Worm (Caenorhabditis elegans) whole organism, mixed stage, embryonic: Measurements from ENCODE around the gene F42E8.1.

Experiments
- bed-3 ChIP-seq: fragments of 200-800 bp; sonication (Bioruptor generic); optimal IDR thresholded peaks from 3 replicates; lab custom pipeline; 2018; ENCODE audit warnings: mild to moderate bottlenecking, missing genetic modification characterization, moderate library complexity, missing compliant biosample characterization
- blmp-1 ChIP-seq: fragments of 150-350 bp; optimal IDR thresholded peaks from 2 replicates; lab custom pipeline; 2014; ENCODE audit warnings: missing biosample characterization, missing genetic modification characterization
- ceh-39 ChIP-seq: fragments of 150-350 bp; optimal IDR thresholded peaks from 2 replicates; lab custom pipeline; 2014; ENCODE audit warnings: missing biosample characterization, missing genetic modification characterization
- ceh-83 ChIP-seq: fragments of 200-800 bp; sonication (Bioruptor generic); optimal IDR thresholded peaks from 2 replicates; lab custom pipeline; 2018; ENCODE audit warnings: mild to moderate bottlenecking, missing genetic modification characterization, missing compliant biosample characterization
- ces-1 ChIP-seq: fragments of 150-350 bp; optimal IDR thresholded peaks from 2 replicates; lab custom pipeline; 2014; ENCODE audit warnings: missing biosample characterization, missing genetic modification reagents, missing genetic modification characterization
- drap-1 ChIP-seq: fragments of 200-800 bp; sonication (Bioruptor generic); optimal IDR thresholded peaks from 3 replicates; lab custom pipeline; 2018; ENCODE audit warnings: mild to moderate bottlenecking, missing genetic modification characterization, missing compliant biosample characterization
- elt-1 ChIP-seq: sonication (generic microtip); optimal IDR thresholded peaks from 2 replicates; lab custom pipeline; 2017; ENCODE audit warnings: missing genetic modification characterization, mild to moderate bottlenecking, missing compliant biosample characterization, antibody characterized with exemption, moderate library complexity, borderline replicate concordance; ENCODE audit not compliant: insufficient read depth
- flh-1 ChIP-seq: fragments of 200-800 bp; sonication (Bioruptor generic); optimal IDR thresholded peaks from 2 replicates; lab custom pipeline; 2018; ENCODE audit warnings: mild to moderate bottlenecking, missing genetic modification characterization, moderate library complexity, missing compliant biosample characterization
- ham-2 ChIP-seq: fragments of 200-800 bp; sonication (Bioruptor generic); optimal IDR thresholded peaks from 2 replicates; lab custom pipeline; 2018; ENCODE audit warnings: mild to moderate bottlenecking, missing genetic modification characterization, missing compliant biosample characterization
- hlh-1 ChIP-seq: fragments of 150-350 bp; optimal IDR thresholded peaks from 2 replicates; lab custom pipeline; 2014; ENCODE audit warnings: missing biosample characterization, missing genetic modification reagents, missing genetic modification characterization
- lin-13 ChIP-seq: fragments of 150-350 bp; optimal IDR thresholded peaks from 2 replicates; lab custom pipeline; 2014; ENCODE audit warnings: missing biosample characterization, missing genetic modification characterization
- lsy-2 ChIP-seq: fragments of 150-350 bp; optimal IDR thresholded peaks from 2 replicates; lab custom pipeline; 2014; ENCODE audit warnings: missing biosample characterization, missing genetic modification characterization
- mab-5 ChIP-seq: fragments of 150-350 bp; optimal IDR thresholded peaks from 2 replicates; lab custom pipeline; 2014; ENCODE audit warnings: missing biosample characterization, missing genetic modification characterization
- mep-1 ChIP-seq: fragments of 150-350 bp; optimal IDR thresholded peaks from 2 replicates; lab custom pipeline; 2017; ENCODE audit warnings: missing biosample characterization, missing genetic modification reagents, missing genetic modification characterization, inconsistent platforms
- mls-2 ChIP-seq: sonication (generic microtip); optimal IDR thresholded peaks from 2 replicates; lab custom pipeline; 2016; ENCODE audit warnings: mild to moderate bottlenecking, missing genetic modification characterization, moderate library complexity, missing compliant biosample characterization
- nhr-2 ChIP-seq: fragments of 150-350 bp; optimal IDR thresholded peaks from 2 replicates; lab custom pipeline; 2014; ENCODE audit warnings: missing biosample characterization, missing genetic modification characterization
- nhr-76 ChIP-seq: sonication (generic microtip); optimal IDR thresholded peaks from 2 replicates; lab custom pipeline; 2017; ENCODE audit warnings: missing biosample characterization, missing genetic modification characterization
- pha-4 ChIP-seq: fragments of 150-350 bp; optimal IDR thresholded peaks from 2 replicates; lab custom pipeline; 2018; ENCODE audit warnings: missing biosample characterization, missing genetic modification reagents, missing genetic modification characterization
- snpc-4 ChIP-seq: fragments of 150-350 bp; optimal IDR thresholded peaks from 2 replicates; lab custom pipeline; 2014; ENCODE audit warnings: missing biosample characterization, missing genetic modification characterization
- sptf-1 ChIP-seq: sonication (generic microtip); optimal IDR thresholded peaks from 2 replicates; lab custom pipeline; 2017; ENCODE audit warnings: mild to moderate bottlenecking, missing genetic modification characterization, moderate library complexity, missing compliant biosample characterization
- tbx-8 ChIP-seq: fragments of 200-800 bp; sonication (Bioruptor generic); optimal IDR thresholded peaks from 2 replicates; lab custom pipeline; 2018; ENCODE audit warnings: mild to moderate bottlenecking, missing genetic modification characterization, moderate library complexity, missing compliant biosample characterization
- unc-120 ChIP-seq: sonication (generic microtip); optimal IDR thresholded peaks from 2 replicates; lab custom pipeline; 2017; ENCODE audit warnings: missing genetic modification characterization, missing compliant biosample characterization; ENCODE audit not compliant: poor library complexity, severe bottlenecking
- unc-39 ChIP-seq: fragments of 150-350 bp; optimal IDR thresholded peaks from 2 replicates; lab custom pipeline; 2014; ENCODE audit warnings: missing biosample characterization, missing genetic modification characterization
- unc-62 ChIP-seq: fragments of 150-350 bp; optimal IDR thresholded peaks from 2 replicates; lab custom pipeline; 2014; ENCODE audit warnings: missing biosample characterization, missing genetic modification reagents, missing genetic modification characterization
- zip-8 ChIP-seq: fragments of 150-350 bp; optimal IDR thresholded peaks from 2 replicates; lab custom pipeline; 2014; ENCODE audit warnings: missing biosample characterization, missing genetic modification characterization
- ztf-11 ChIP-seq: fragments of 150-350 bp; optimal IDR thresholded peaks from 2 replicates; lab custom pipeline; 2014; ENCODE audit warnings: missing biosample characterization, missing genetic modification characterization

The F42E8.1 gene

ce11 chrV:13095654-13096053 is 33.7 kb downstream of the F42E8.1 start, which contains the start of gene C34B4.5:
TSS of gene C34B4.5 (plus strand) at chrV:13095954.
- TF ChIP-seq lsy-2 (tag; lab: Kevin White, UChicago) (no peak), tbx-8 (GFP tag; lab: Kevin White, UChicago) (no peak), ceh-39 (tag; lab: Kevin White, UChicago) (no peak), ces-1 (GFP tag; lab: Kevin White, UChicago) (no peak), hlh-1 (tag; lab: Kevin White, UChicago) (no peak), lin-13 (tag; lab: Kevin White, UChicago) (no peak), nhr-76 (tag; lab: Kevin White, UChicago) (no peak), flh-1 (no peak), mab-5 (tag; lab: Kevin White, UChicago) (no peak)

- no peak for TF ChIP-seq mls-2 (tag; lab: Kevin White, UChicago)
- TF ChIP-seq unc-39 (tag; lab: Kevin White, UChicago) = no peak
- TF ChIP-seq snpc-4 (tag; lab: Kevin White, UChicago) = no peak
- no peak for TF ChIP-seq flh-1
- no peak for TF ChIP-seq ceh-83 (GFP tag; lab: Kevin White, UChicago)
- peak; percentile 89 for TF ChIP-seq unc-62 (GFP tag; lab: Kevin White, UChicago)
- no peak for TF ChIP-seq nhr-76 (tag; lab: Kevin White, UChicago)
- no peak for TF ChIP-seq drap-1 (GFP tag; lab: Kevin White, UChicago)
- no peak for TF ChIP-seq mep-1
- TF ChIP-seq elt-1 (tag; lab: Kevin White, UChicago) = peak; percentile 62
- TF ChIP-seq nhr-2 (tag; lab: Kevin White, UChicago) = no peak
- no peak for TF ChIP-seq sptf-1
- TF ChIP-seq bed-3 = no peak
- no peak for TF ChIP-seq ham-2 (GFP tag; lab: Kevin White, UChicago)
- no peak for TF ChIP-seq pha-4 (tag; lab: Kevin White, UChicago)
- TF ChIP-seq ztf-11 (tag; lab: Kevin White, UChicago) = no peak
- no peak for TF ChIP-seq unc-120
- TF ChIP-seq ces-1 (GFP tag; lab: Kevin White, UChicago) = peak; percentile 96
- TF ChIP-seq ceh-39 (tag; lab: Kevin White, UChicago) = no peak
- no peak for TF ChIP-seq mab-5 (tag; lab: Kevin White, UChicago)
- no peak for TF ChIP-seq blmp-1 (tag; lab: Kevin White, UChicago)
- no peak for TF ChIP-seq zip-8
These were observed 44.0 kb downstream of the F42E8.1 start for ce11 chrV:13105840-13106429.

DNA sequence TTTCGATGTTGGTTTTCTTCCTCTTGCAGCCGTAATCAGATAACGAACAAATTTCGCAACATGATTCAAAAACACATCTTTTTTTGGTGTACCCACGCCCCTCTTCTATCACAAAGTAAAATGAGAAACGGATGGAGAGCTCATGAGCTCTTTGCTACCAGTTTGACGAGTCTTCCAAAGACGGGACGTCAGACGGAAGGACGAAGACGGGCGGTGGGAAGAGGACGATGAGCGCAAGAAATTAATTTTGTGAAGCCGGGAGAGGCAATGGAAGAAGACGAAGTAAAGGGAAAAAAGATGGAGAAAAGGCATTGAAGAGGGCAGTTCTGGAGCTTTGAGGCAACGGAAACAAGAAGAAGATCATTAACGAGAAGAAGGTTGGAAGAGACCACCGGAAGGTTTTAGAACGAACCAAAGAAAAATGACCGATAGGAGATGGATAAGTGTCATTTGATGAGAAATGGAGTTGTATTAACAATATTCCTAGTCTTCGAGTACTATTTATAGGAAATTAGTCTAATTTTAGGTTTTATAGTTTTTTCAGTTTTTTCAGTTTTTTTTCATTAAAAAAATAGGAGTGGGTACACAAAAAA is 49.8 kb downstream of the F42E8.1 start:
- peak; percentile 68 for TF ChIP-seq ces-1 (GFP tag; lab: Kevin White, UChicago)
- TF ChIP-seq ceh-39 (tag; lab: Kevin White, UChicago) = no peak
- TF ChIP-seq unc-120 = no peak

DNA sequence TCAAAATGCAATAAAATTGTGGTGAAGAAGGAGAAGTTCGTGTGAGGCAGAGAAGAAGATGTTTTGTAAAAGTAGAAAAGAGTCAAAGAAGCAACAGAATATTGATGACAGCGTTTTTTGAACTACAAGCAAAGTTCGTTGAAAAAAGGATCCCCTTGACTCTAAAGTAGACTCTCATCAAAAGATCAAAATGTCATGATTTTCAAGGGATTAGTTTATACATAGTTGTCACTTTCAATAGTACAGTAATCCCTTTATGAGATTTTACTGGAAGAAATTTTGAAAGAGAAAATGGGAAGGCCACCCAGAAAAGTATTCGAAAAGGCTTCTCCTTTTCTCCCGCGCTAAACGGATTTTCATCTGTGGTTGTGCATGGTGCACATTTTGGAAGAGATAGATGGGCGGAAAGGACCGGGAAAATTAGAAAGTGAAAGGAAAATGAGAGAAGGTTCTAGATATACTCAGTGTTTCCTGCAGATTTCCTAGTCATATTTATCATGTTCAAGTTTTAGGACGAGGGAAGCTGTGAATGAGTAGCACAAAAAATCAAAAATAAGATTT is 51.1 kb downstream of the F42E8.1 start:
- TF ChIP-seq bed-3 = no peak
- peak; percentile 97 for TF ChIP-seq ces-1 (GFP tag; lab: Kevin White, UChicago)
- TF ChIP-seq, all 35 proteins: peak for 1
